Worm (Caenorhabditis elegans) whole organism, early embryonic: ENCODE measurements around the gene hot-7.

Experiments
- B0310.2 ChIP-seq: sonication (generic microtip); optimal IDR thresholded peaks from 2 replicates; lab custom pipeline; 2016; ENCODE audit warnings: mild to moderate bottlenecking, missing genetic modification characterization, missing compliant biosample characterization
- F13C5.2 ChIP-seq: sonication (generic microtip); optimal IDR thresholded peaks from 2 replicates; lab custom pipeline; 2017; ENCODE audit warnings: mild to moderate bottlenecking, missing genetic modification characterization, inconsistent platforms, missing compliant biosample characterization
- aly-1 ChIP-seq: sonication (generic microtip); optimal IDR thresholded peaks from 2 replicates; lab custom pipeline; 2016; ENCODE audit warnings: missing genetic modification characterization, missing compliant biosample characterization
- ama-1 ChIP-seq: fragments of 150-350 bp; optimal IDR thresholded peaks from 2 replicates; lab custom pipeline; 2014
- ceh-13 ChIP-seq: fragments of 200-800 bp; sonication (Bioruptor generic); optimal IDR thresholded peaks from 2 replicates; lab custom pipeline; 2018; ENCODE audit warnings: mild to moderate bottlenecking, missing genetic modification characterization, missing compliant biosample characterization
- ceh-36 ChIP-seq: sonication (generic microtip); optimal IDR thresholded peaks from 2 replicates; lab custom pipeline; 2016; ENCODE audit warnings: missing genetic modification characterization, inconsistent platforms, missing compliant biosample characterization
- ets-7 ChIP-seq: sonication (generic microtip); optimal IDR thresholded peaks from 2 replicates; lab custom pipeline; 2016; ENCODE audit warnings: missing genotype, missing genetic modification characterization, missing compliant biosample characterization
- flt-1 ChIP-seq: fragments of 200-800 bp; sonication (Bioruptor generic); IDR thresholded peaks from 2 replicates; pipeline ENCODE4 v1.3.6; 2022; ENCODE audit warnings: missing genetic modification characterization, missing compliant biosample characterization
- hmbx-1 ChIP-seq: sonication (generic microtip); optimal IDR thresholded peaks from 2 replicates; lab custom pipeline; 2016; ENCODE audit warnings: mild to moderate bottlenecking, missing genetic modification characterization, missing compliant biosample characterization
- hmg-4 ChIP-seq: fragments of 200-800 bp; sonication (Bioruptor generic); optimal IDR thresholded peaks from 2 replicates; lab custom pipeline; 2018; ENCODE audit warnings: mild to moderate bottlenecking, missing genetic modification characterization, missing compliant biosample characterization
- hnd-1 ChIP-seq: sonication (generic microtip); optimal IDR thresholded peaks from 2 replicates; lab custom pipeline; 2016; ENCODE audit warnings: missing genetic modification characterization, missing compliant biosample characterization
- pes-1 ChIP-seq: fragments of 200-800 bp; sonication (Bioruptor generic); IDR thresholded peaks from 2 replicates; pipeline ENCODE4 v1.3.6; 2022; ENCODE audit warnings: missing genetic modification reagents, missing genetic modification characterization, missing compliant biosample characterization
- scrt-1 ChIP-seq: fragments of 200-800 bp; sonication (Bioruptor generic); IDR thresholded peaks from 2 replicates; pipeline ENCODE4 v1.3.6; 2022; ENCODE audit warnings: missing genetic modification characterization, missing compliant biosample characterization
- sea-1 ChIP-seq: fragments of 200-800 bp; sonication (Bioruptor generic); conservative IDR thresholded peaks from 2 replicates; pipeline ENCODE4 v1.3.6; 2022; ENCODE audit warnings: missing genetic modification characterization, missing compliant biosample characterization
- tbx-11 ChIP-seq: fragments of 200-800 bp; sonication (Bioruptor generic); IDR thresholded peaks from 2 replicates; pipeline ENCODE4 v1.3.6; 2022; ENCODE audit warnings: missing genetic modification characterization, missing compliant biosample characterization
- tbx-37 ChIP-seq: fragments of 200-800 bp; sonication (Bioruptor generic); conservative IDR thresholded peaks from 2 replicates; pipeline ENCODE4 v1.3.6; 2022; ENCODE audit warnings: missing genetic modification reagents, missing genetic modification characterization, missing compliant biosample characterization
- tra-4 ChIP-seq: sonication (generic microtip); optimal IDR thresholded peaks from 2 replicates; lab custom pipeline; 2017; ENCODE audit warnings: missing genetic modification characterization, missing compliant biosample characterization

The hot-7 gene

ce11 chrII:14250147-14250965 lies 39.1 kb downstream of the hot-7 start, which contains the start of gene hmg-1.1:
TSS of gene hmg-1.1 (plus strand) at chrII:14250695.
- TF ChIP-seq tbx-37 (GFP tag; lab: Robert Waterston, UW) (no peak; the same call in 1 of the 2 replicates), B0310.2 (tag; lab: Kevin White, UChicago) (no peak), ets-7 (tag; lab: Kevin White, UChicago) (no peak), flt-1 (GFP tag; lab: Robert Waterston, UW) (peak; percentile 19; the same call in 1 of the 2 replicates), aly-1 (peak; percentile 21), scrt-1 (no peak), ceh-13 (GFP tag; lab: Kevin White, UChicago) (peak; percentile 33), ama-1 (lab: Kevin White, UChicago) (peak; percentile 86), pes-1 (GFP tag; lab: Robert Waterston, UW) (peak; percentile 55; the same call in 1 of the 2 replicates), hnd-1 (tag; lab: Kevin White, UChicago) (no peak), F13C5.2 (tag; lab: Kevin White, UChicago) (peak; percentile 82), sea-1 (GFP tag; lab: Robert Waterston, UW) (peak; percentile 78), tra-4 (no peak), hmg-4 (GFP tag; lab: Kevin White, UChicago) (peak; percentile 97), ceh-36 (peak; percentile 17), tbx-11 (peak; percentile 48; the same call in 1 of the 2 replicates)

ce11 chrII:14251400-14251940 lies 40.3 kb downstream of the hot-7 start:
- TF ChIP-seq ceh-13 (GFP tag; lab: Kevin White, UChicago) (no peak), B0310.2 (tag; lab: Kevin White, UChicago) (peak; percentile 87), ama-1 (lab: Kevin White, UChicago) (peak; percentile 96), tra-4 (peak; percentile 52), F13C5.2 (tag; lab: Kevin White, UChicago) (peak; percentile 81), tbx-37 (GFP tag; lab: Robert Waterston, UW) (no peak), aly-1 (peak; percentile 65), scrt-1 (peak; percentile 54; the same call in 1 of the 2 replicates), hmg-4 (GFP tag; lab: Kevin White, UChicago) (peak; percentile 76), pes-1 (GFP tag; lab: Robert Waterston, UW) (peak; percentile 66), sea-1 (GFP tag; lab: Robert Waterston, UW) (peak; percentile 52; the same call in 1 of the 2 replicates), tbx-11 (no peak), hmbx-1 (peak; percentile 30), hnd-1 (tag; lab: Kevin White, UChicago) (peak; percentile 1), ets-7 (tag; lab: Kevin White, UChicago) (no peak), ceh-36 (peak; percentile 50), flt-1 (GFP tag; lab: Robert Waterston, UW) (peak; percentile 13)

- TF ChIP-seq ama-1 (lab: Kevin White, UChicago) (no peak), F13C5.2 (tag; lab: Kevin White, UChicago) (no peak), scrt-1 (no peak), ceh-13 (GFP tag; lab: Kevin White, UChicago) (no peak), sea-1 (GFP tag; lab: Robert Waterston, UW) (no peak), hmg-4 (GFP tag; lab: Kevin White, UChicago) (no peak), aly-1 (no peak), tbx-37 (GFP tag; lab: Robert Waterston, UW) (no peak)
These were observed 40.8 kb downstream of the hot-7 start, which contains the start of gene Y54G11A.2 for ce11 chrII:14252057-14252456. TSS of gene Y54G11A.2 (plus strand) at chrII:14252357.

ce11 chrII:14255850-14256249 lies 44.6 kb downstream of the hot-7 start:
- no peak for TF ChIP-seq ceh-13 (GFP tag; lab: Kevin White, UChicago)
- TF ChIP-seq tbx-11 = no peak
- TF ChIP-seq tbx-37 (GFP tag; lab: Robert Waterston, UW) = no peak
- no peak for TF ChIP-seq hnd-1 (tag; lab: Kevin White, UChicago)

- TF ChIP-seq hmbx-1 (no peak), B0310.2 (tag; lab: Kevin White, UChicago) (no peak), tra-4 (no peak), hmg-4 (GFP tag; lab: Kevin White, UChicago) (no peak), F13C5.2 (tag; lab: Kevin White, UChicago) (no peak), hnd-1 (tag; lab: Kevin White, UChicago) (no peak), tbx-37 (GFP tag; lab: Robert Waterston, UW) (no peak), aly-1 (no peak), sea-1 (GFP tag; lab: Robert Waterston, UW) (no peak), pes-1 (GFP tag; lab: Robert Waterston, UW) (no peak), tbx-11 (no peak), flt-1 (GFP tag; lab: Robert Waterston, UW) (no peak), ceh-13 (GFP tag; lab: Kevin White, UChicago) (no peak)
These were observed 45.6 kb downstream of the hot-7 start, which contains the start of gene Y54G11A.19 for ce11 chrII:14256779-14257178. TSS of gene Y54G11A.19 (minus strand) at chrII:14256879.

- TF ChIP-seq tbx-11 (no peak), tbx-37 (GFP tag; lab: Robert Waterston, UW) (no peak), hmg-4 (GFP tag; lab: Kevin White, UChicago) (no peak), F13C5.2 (tag; lab: Kevin White, UChicago) (no peak), ceh-13 (GFP tag; lab: Kevin White, UChicago) (no peak)
These were observed 46.7 kb downstream of the hot-7 start for ce11 chrII:14257943-14258342.
